Worm (Caenorhabditis elegans): ENCODE data around the gene F42G2.2.

DNA sequence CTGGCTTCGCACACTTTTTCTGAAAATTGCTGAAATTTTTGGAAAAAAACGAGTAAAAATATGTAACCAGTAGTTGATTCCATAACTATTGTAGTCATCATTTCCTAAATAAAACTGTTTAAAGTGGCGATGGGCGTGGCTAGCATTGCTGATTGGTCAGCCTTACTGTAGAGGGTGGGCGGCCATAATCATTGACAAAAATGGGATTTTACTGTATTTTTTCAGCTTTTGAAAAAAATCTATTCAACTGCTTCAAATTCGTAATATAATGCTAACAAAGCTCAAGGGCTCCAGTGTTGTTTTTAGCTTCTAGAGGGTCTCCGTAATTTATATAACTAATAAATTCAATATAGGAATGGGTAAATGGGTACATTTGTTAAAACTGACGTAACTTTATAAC lies 41.8 kb upstream of the F42G2.2 start, which contains the start of gene F16G10.7:
- TF ChIP-seq rnt-1 (tag; optimal IDR thresholded peaks at IDR 0.05) (no peak), pros-1 (tag; optimal IDR thresholded peaks at IDR 0.05) (no peak), che-1 (tag; optimal IDR thresholded peaks at IDR 0.05) (no peak), K02D7.2 (tag; optimal IDR thresholded peaks at IDR 0.05) (no peak)
